Worm (Caenorhabditis elegans) whole organism, early embryonic: ENCODE measurements around the gene damt-1.

Experiments used
- B0310.2 ChIP-seq: sonication (generic microtip); optimal IDR thresholded peaks from 2 replicates; lab custom pipeline; 2016; ENCODE audit warnings: mild to moderate bottlenecking, missing genetic modification characterization, missing compliant biosample characterization
- F13C5.2 ChIP-seq: sonication (generic microtip); optimal IDR thresholded peaks from 2 replicates; lab custom pipeline; 2017; ENCODE audit warnings: mild to moderate bottlenecking, missing genetic modification characterization, inconsistent platforms, missing compliant biosample characterization
- aly-1 ChIP-seq: sonication (generic microtip); optimal IDR thresholded peaks from 2 replicates; lab custom pipeline; 2016; ENCODE audit warnings: missing genetic modification characterization, missing compliant biosample characterization
- ama-1 ChIP-seq: fragments of 150-350 bp; optimal IDR thresholded peaks from 2 replicates; lab custom pipeline; 2014
- ceh-13 ChIP-seq: fragments of 200-800 bp; sonication (Bioruptor generic); optimal IDR thresholded peaks from 2 replicates; lab custom pipeline; 2018; ENCODE audit warnings: mild to moderate bottlenecking, missing genetic modification characterization, missing compliant biosample characterization
- ceh-36 ChIP-seq: sonication (generic microtip); optimal IDR thresholded peaks from 2 replicates; lab custom pipeline; 2016; ENCODE audit warnings: missing genetic modification characterization, inconsistent platforms, missing compliant biosample characterization
- ets-7 ChIP-seq: sonication (generic microtip); optimal IDR thresholded peaks from 2 replicates; lab custom pipeline; 2016; ENCODE audit warnings: missing genotype, missing genetic modification characterization, missing compliant biosample characterization
- flt-1 ChIP-seq: fragments of 200-800 bp; sonication (Bioruptor generic); IDR thresholded peaks from 2 replicates; pipeline ENCODE4 v1.3.6; 2022; ENCODE audit warnings: missing genetic modification characterization, missing compliant biosample characterization
- hnd-1 ChIP-seq: sonication (generic microtip); optimal IDR thresholded peaks from 2 replicates; lab custom pipeline; 2016; ENCODE audit warnings: missing genetic modification characterization, missing compliant biosample characterization
- pes-1 ChIP-seq: fragments of 200-800 bp; sonication (Bioruptor generic); IDR thresholded peaks from 2 replicates; pipeline ENCODE4 v1.3.6; 2022; ENCODE audit warnings: missing genetic modification reagents, missing genetic modification characterization, missing compliant biosample characterization
- scrt-1 ChIP-seq: fragments of 200-800 bp; sonication (Bioruptor generic); IDR thresholded peaks from 2 replicates; pipeline ENCODE4 v1.3.6; 2022; ENCODE audit warnings: missing genetic modification characterization, missing compliant biosample characterization
- tbx-11 ChIP-seq: fragments of 200-800 bp; sonication (Bioruptor generic); IDR thresholded peaks from 2 replicates; pipeline ENCODE4 v1.3.6; 2022; ENCODE audit warnings: missing genetic modification characterization, missing compliant biosample characterization
- tbx-37 ChIP-seq: fragments of 200-800 bp; sonication (Bioruptor generic); conservative IDR thresholded peaks from 2 replicates; pipeline ENCODE4 v1.3.6; 2022; ENCODE audit warnings: missing genetic modification reagents, missing genetic modification characterization, missing compliant biosample characterization

ce11 chrII:5725094-5725493 lies 5.1 kb downstream of the damt-1 start:
- TF ChIP-seq ceh-36 (no peak), F13C5.2 (no peak), tbx-37 (GFP tag; lab: Robert Waterston, UW) (no peak), ama-1 (lab: Kevin White, UChicago) (no peak), flt-1 (no peak), ets-7 (no peak), B0310.2 (no peak), pes-1 (no peak), tbx-11 (GFP tag; lab: Robert Waterston, UW) (no peak), ceh-13 (no peak), aly-1 (tag; lab: Kevin White, UChicago) (no peak), hnd-1 (tag; lab: Kevin White, UChicago) (no peak), scrt-1 (no peak)
